Fruit fly (Drosophila melanogaster): ENCODE measurements around the gene CG7573.

Gene CG7573

dm6 chr3L:11296150-11296800 lies 15.3 kb upstream of the CG7573 start (continued):
- TF ChIP-seq hbn (GFP tag; IDR thresholded peaks at IDR 0.05; ENCODE audit: partially characterized antibody), result no peak
- no peak for TF ChIP-seq bbx (GFP tag; IDR thresholded peaks at IDR 0.05; ENCODE audit: partially characterized antibody)
- TF ChIP-seq CG3407 (GFP tag; optimal IDR thresholded peaks at IDR 0.05), result peak; percentile 81
- TF ChIP-seq grau (tag; optimal IDR thresholded peaks at IDR 0.05), result peak; percentile 93
- TF ChIP-seq CG7786 (GFP tag; optimal IDR thresholded peaks at IDR 0.05), result peak; percentile 70
- TF ChIP-seq CG33213 (GFP tag; optimal IDR thresholded peaks at IDR 0.05), result peak; percentile 36
- TF ChIP-seq Deaf1 (tag; optimal IDR thresholded peaks at IDR 0.05), result no peak
- peak; percentile 78 for TF ChIP-seq caup (GFP tag; optimal IDR thresholded peaks at IDR 0.05; ENCODE audit: severe bottlenecking)
- TF ChIP-seq Bteb2 (GFP tag; optimal IDR thresholded peaks at IDR 0.05), result peak; percentile 77
- TF ChIP-seq Dbx (GFP tag; IDR thresholded peaks at IDR 0.05), result peak; percentile 72
- TF ChIP-seq pum (GFP tag; optimal IDR thresholded peaks at IDR 0.05), result peak; percentile 74
- TF ChIP-seq ci (GFP tag; IDR thresholded peaks at IDR 0.05), result peak; percentile 79
- TF ChIP-seq HLH3B (GFP tag; IDR thresholded peaks at IDR 0.05), result peak; percentile 62; the same call in 1 of the 2 replicates
- peak; percentile 82 for TF ChIP-seq gsb-n (tag; optimal IDR thresholded peaks at IDR 0.05)
- peak; percentile 25 for TF ChIP-seq her (GFP tag; optimal IDR thresholded peaks at IDR 0.05)
- TF ChIP-seq CG1024 (GFP tag; IDR thresholded peaks at IDR 0.05), result peak; percentile 52
- peak; percentile 6; the same call in 1 of the 3 replicates for TF ChIP-seq sr (GFP tag; IDR thresholded peaks at IDR 0.05)
- TF ChIP-seq so (GFP tag; IDR thresholded peaks at IDR 0.05), result peak; percentile 83; the same call in 1 of the 3 replicates
- TF ChIP-seq ind (GFP tag; optimal IDR thresholded peaks at IDR 0.05), result peak; percentile 81
- no peak for TF ChIP-seq Doc2 (GFP tag; IDR thresholded peaks at IDR 0.05)
- peak; percentile 42 for TF ChIP-seq CG13624 (GFP tag; optimal IDR thresholded peaks at IDR 0.05)
- no peak for TF ChIP-seq emc (GFP tag; optimal IDR thresholded peaks at IDR 0.05)
- TF ChIP-seq zf30C (GFP tag; optimal IDR thresholded peaks at IDR 0.05), result no peak
- TF ChIP-seq toy (GFP tag; IDR thresholded peaks at IDR 0.05), result 0 out of 2 replicates have a peak, but pooled peaks have one; percentile 29
- no peak for TF ChIP-seq repo (GFP tag; optimal IDR thresholded peaks at IDR 0.05)
- peak; percentile 83 for TF ChIP-seq row (GFP tag; IDR thresholded peaks at IDR 0.05)
- peak; percentile 74 for TF ChIP-seq ttk (GFP tag; IDR thresholded peaks at IDR 0.05)
- TF ChIP-seq unc-4 (GFP tag; IDR thresholded peaks at IDR 0.05; ENCODE audit: partially characterized antibody), result no peak
- TF ChIP-seq CG18619 (GFP tag; optimal IDR thresholded peaks at IDR 0.05), result peak; percentile 94
- TF ChIP-seq zen2 (GFP tag; IDR thresholded peaks at IDR 0.05; ENCODE audit: partially characterized antibody), result no peak
- peak; percentile 77 for TF ChIP-seq tup (GFP tag; optimal IDR thresholded peaks at IDR 0.05)
- TF ChIP-seq p53 (GFP tag; optimal IDR thresholded peaks at IDR 0.05), result no peak
- TF ChIP-seq CG12769 (tag; optimal IDR thresholded peaks at IDR 0.05), result peak; percentile 14
- TF ChIP-seq pita (GFP tag; optimal IDR thresholded peaks at IDR 0.05), result no peak
- peak; percentile 93 for TF ChIP-seq tio (GFP tag; optimal IDR thresholded peaks at IDR 0.05)
- TF ChIP-seq Opbp (GFP tag; IDR thresholded peaks at IDR 0.05; ENCODE audit: partially characterized antibody), result no peak
- no peak for TF ChIP-seq schlank (tag; optimal IDR thresholded peaks at IDR 0.05)
- peak; percentile 78 for TF ChIP-seq slbo (GFP tag; IDR thresholded peaks at IDR 0.05)
- TF ChIP-seq gt (GFP tag; IDR thresholded peaks at IDR 0.05), result peak; percentile 50; the same call in 1 of the 2 replicates
- peak; percentile 61 for TF ChIP-seq CG31224 (GFP tag; IDR thresholded peaks at IDR 0.05)
- peak; percentile 92 for TF ChIP-seq CG12104 (GFP tag; optimal IDR thresholded peaks at IDR 0.05)
- TF ChIP-seq CHES-1-like (GFP tag; optimal IDR thresholded peaks at IDR 0.05), result peak; percentile 34
- TF ChIP-seq CG16779 (GFP tag; IDR thresholded peaks at IDR 0.05), result no peak
- TF ChIP-seq bowl (GFP tag; IDR thresholded peaks at IDR 0.05), result no peak
- peak; percentile 71 for TF ChIP-seq CG12942 (GFP tag; optimal IDR thresholded peaks at IDR 0.05)
- peak; percentile 79 for TF ChIP-seq NC2α (GFP tag; optimal IDR thresholded peaks at IDR 0.05)
- peak; percentile 5 for TF ChIP-seq CG9876 (GFP tag; optimal IDR thresholded peaks at IDR 0.05)
- peak; percentile 59; the same call in 1 of the 2 replicates for TF ChIP-seq CG10321 (GFP tag; IDR thresholded peaks at IDR 0.05)
- peak; percentile 71 for TF ChIP-seq nom (GFP tag; optimal IDR thresholded peaks at IDR 0.05)
- TF ChIP-seq BtbVII (GFP tag; optimal IDR thresholded peaks at IDR 0.05), result peak; percentile 83

Data from whole organism, embryonic.